Worm (Caenorhabditis elegans): ENCODE measurements around the gene Y37D8A.6.

DNA sequence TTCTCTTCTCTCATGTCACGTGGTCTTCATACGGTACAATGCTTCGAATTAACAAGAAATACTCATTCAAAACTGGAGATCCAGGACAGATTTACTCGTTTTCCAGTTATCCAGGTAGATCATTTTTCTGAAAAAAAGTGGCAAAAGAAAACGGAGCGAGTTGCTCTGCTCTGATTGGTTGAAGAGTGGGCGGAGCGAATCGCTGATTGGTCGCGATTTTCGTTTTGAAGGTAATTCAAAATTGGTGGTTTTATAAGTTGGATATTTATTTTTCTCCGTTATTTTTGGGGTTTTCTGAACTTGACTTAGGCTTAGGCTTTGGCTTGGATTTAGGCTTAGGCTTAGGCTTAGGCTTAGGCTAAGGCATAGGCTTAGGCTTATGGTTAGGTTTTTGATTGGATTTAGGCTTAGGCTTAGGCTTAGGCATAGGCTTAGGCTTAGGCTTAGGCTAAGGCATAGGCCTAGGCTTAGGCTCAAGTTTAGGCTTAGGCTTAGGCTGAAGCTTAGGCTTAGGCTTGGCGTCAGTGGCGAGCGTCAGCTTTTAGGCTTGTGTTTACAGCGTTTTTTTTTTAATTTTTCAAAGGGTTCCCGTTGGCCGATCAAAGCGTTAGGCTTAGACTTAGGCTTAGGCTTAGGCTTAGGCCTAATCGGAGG, 47.4 kb downstream of the Y37D8A.6 start:
- no peak for TF ChIP-seq unc-120 (tag; optimal IDR thresholded peaks at IDR 0.05; ENCODE audit: poor library complexity, severe bottlenecking)
- TF ChIP-seq lin-32 (GFP tag; optimal IDR thresholded peaks at IDR 0.05): no peak
- TF ChIP-seq snpc-4 (tag; optimal IDR thresholded peaks at IDR 0.05): no peak
- no peak for TF ChIP-seq mab-5 (tag; optimal IDR thresholded peaks at IDR 0.05)
- TF ChIP-seq sem-2 (GFP tag; optimal IDR thresholded peaks at IDR 0.05): no peak
- no peak for TF ChIP-seq lin-13 (tag; optimal IDR thresholded peaks at IDR 0.05)
- no peak for TF ChIP-seq lsy-2 (tag; optimal IDR thresholded peaks at IDR 0.05)
- TF ChIP-seq unc-39 (tag; optimal IDR thresholded peaks at IDR 0.05): no peak
- no peak for TF ChIP-seq zip-8 (tag; optimal IDR thresholded peaks at IDR 0.05)
- no peak for TF ChIP-seq ztf-11 (tag; optimal IDR thresholded peaks at IDR 0.05)
- TF ChIP-seq nhr-2 (tag; optimal IDR thresholded peaks at IDR 0.05): no peak
- no peak for TF ChIP-seq drap-1 (GFP tag; optimal IDR thresholded peaks at IDR 0.05)
- TF ChIP-seq nhr-76 (tag; optimal IDR thresholded peaks at IDR 0.05): no peak
- no peak for TF ChIP-seq unc-62 (GFP tag; optimal IDR thresholded peaks at IDR 0.05)
